Fruit fly (Drosophila melanogaster) whole organism, embryonic: Measurements from ENCODE around the gene not.

Source experiments
- CG13287 ChIP-seq: fragments of 200-800 bp; sonication (Bioruptor generic); IDR thresholded peaks from 2 replicates; pipeline ENCODE4 v1.3.6; 2022; ENCODE audit warnings: missing biosample characterization, missing genetic modification characterization; ENCODE audit not compliant: partially characterized antibody
- CG14441 ChIP-seq: fragments of 200-800 bp; sonication (Bioruptor generic); IDR thresholded peaks from 2 replicates; pipeline ENCODE4 v1.3.6; 2022; ENCODE audit warnings: missing biosample characterization, missing genetic modification characterization
- CG14860 ChIP-seq: fragments of 200-800 bp; sonication (Bioruptor generic); IDR thresholded peaks from 3 replicates; pipeline ENCODE4 v1.3.6; 2022; ENCODE audit warnings: missing biosample characterization, missing genetic modification characterization; ENCODE audit not compliant: partially characterized antibody
- CG15269 ChIP-seq: fragments of 200-800 bp; sonication (Bioruptor generic); optimal IDR thresholded peaks from 2 replicates; lab custom pipeline; 2018; ENCODE audit warnings: missing biosample characterization, mild to moderate bottlenecking, missing genetic modification characterization, moderate library complexity
- CG16815 ChIP-seq: fragments of 200-800 bp; sonication (Bioruptor generic); optimal IDR thresholded peaks from 3 replicates; lab custom pipeline; 2017; ENCODE audit warnings: missing biosample characterization, mild to moderate bottlenecking, missing genetic modification characterization
- CG17328 ChIP-seq: fragments of 200-800 bp; sonication (Bioruptor generic); IDR thresholded peaks from 2 replicates; pipeline ENCODE4 v1.3.6; 2022; ENCODE audit warnings: missing biosample characterization, missing genetic modification characterization
- CG30403 ChIP-seq: fragments of 200-800 bp; sonication (Bioruptor generic); optimal IDR thresholded peaks from 3 replicates; lab custom pipeline; 2016; ENCODE audit warnings: missing biosample characterization, missing genetic modification characterization
- CG31224 ChIP-seq: fragments of 200-800 bp; sonication (Bioruptor generic); IDR thresholded peaks from 2 replicates; pipeline ENCODE4 v1.3.6; 2022; ENCODE audit warnings: missing biosample characterization, missing genetic modification characterization
- CG3163 ChIP-seq: fragments of 200-800 bp; sonication (Bioruptor generic); optimal IDR thresholded peaks from 3 replicates; lab custom pipeline; 2016; ENCODE audit warnings: missing biosample characterization, missing genetic modification characterization
- CG32772 ChIP-seq: fragments of 200-800 bp; sonication (Bioruptor generic); IDR thresholded peaks from 2 replicates; pipeline ENCODE4 v1.3.6; 2022; ENCODE audit warnings: missing biosample characterization, missing genetic modification characterization
- CG4328 ChIP-seq: fragments of 200-800 bp; sonication (Bioruptor generic); optimal IDR thresholded peaks from 3 replicates; lab custom pipeline; 2017; ENCODE audit warnings: missing biosample characterization, missing genetic modification reagents, missing genetic modification characterization
- CG4854 ChIP-seq: fragments of 200-800 bp; sonication (Bioruptor generic); optimal IDR thresholded peaks from 2 replicates; lab custom pipeline; 2016; ENCODE audit warnings: missing biosample characterization, missing genetic modification characterization, inconsistent platforms
- CG7839 ChIP-seq: fragments of 200-800 bp; sonication (Bioruptor generic); optimal IDR thresholded peaks from 3 replicates; lab custom pipeline; 2018; ENCODE audit warnings: missing biosample characterization, mild to moderate bottlenecking, missing genetic modification characterization, moderate library complexity
- CG7987 ChIP-seq: fragments of 200-800 bp; sonication (Bioruptor generic); optimal IDR thresholded peaks from 2 replicates; lab custom pipeline; 2018; ENCODE audit warnings: missing biosample characterization, mild to moderate bottlenecking, missing genetic modification characterization, moderate library complexity
- D19B ChIP-seq: fragments of 200-800 bp; sonication (Bioruptor generic); optimal IDR thresholded peaks from 2 replicates; lab custom pipeline; 2017; ENCODE audit warnings: missing biosample characterization, mild to moderate bottlenecking, missing genetic modification characterization
- Dip2 ChIP-seq: fragments of 200-800 bp; sonication (Bioruptor generic); IDR thresholded peaks from 2 replicates; pipeline ENCODE4 v1.3.6; 2022; ENCODE audit warnings: missing biosample characterization, missing genetic modification characterization
- Doc2 ChIP-seq: fragments of 200-800 bp; sonication (Bioruptor generic); IDR thresholded peaks from 2 replicates; pipeline ENCODE4 v1.3.6; 2022; ENCODE audit warnings: missing biosample characterization, missing genetic modification characterization
- E2f1 ChIP-seq: fragments of 200-800 bp; sonication (Bioruptor generic); IDR thresholded peaks from 2 replicates; pipeline ENCODE4 v1.3.6; 2022; ENCODE audit warnings: missing biosample characterization, missing genetic modification characterization
- Ets97D ChIP-seq: fragments of 200-800 bp; sonication (Bioruptor generic); optimal IDR thresholded peaks from 3 replicates; lab custom pipeline; 2016; ENCODE audit warnings: missing biosample characterization, missing genetic modification characterization
- Fer3 ChIP-seq: fragments of 200-800 bp; sonication (Bioruptor generic); optimal IDR thresholded peaks from 2 replicates; lab custom pipeline; 2018; ENCODE audit warnings: missing biosample characterization, mild to moderate bottlenecking, missing genetic modification characterization, moderate library complexity
- HLH3B ChIP-seq: fragments of 200-800 bp; sonication (Bioruptor generic); IDR thresholded peaks from 2 replicates; pipeline ENCODE4 v1.3.6; 2022; ENCODE audit warnings: missing biosample characterization, missing genetic modification characterization
- Jarid2 ChIP-seq: fragments of 200-800 bp; sonication (Bioruptor generic); optimal IDR thresholded peaks from 3 replicates; lab custom pipeline; 2017; ENCODE audit warnings: mild to moderate bottlenecking, missing biosample characterization, missing genetic modification reagents, missing genetic modification characterization
- NC2β ChIP-seq: fragments of 200-800 bp; sonication (Bioruptor generic); optimal IDR thresholded peaks from 2 replicates; lab custom pipeline; 2016; ENCODE audit warnings: missing biosample characterization, missing genetic modification characterization
- Poxn ChIP-seq: fragments of 200-800 bp; sonication (Bioruptor generic); IDR thresholded peaks from 2 replicates; pipeline ENCODE4 v1.3.6; 2022; ENCODE audit warnings: missing biosample characterization, missing genetic modification characterization
- Sox102F ChIP-seq: fragments of 200-800 bp; sonication (Bioruptor generic); optimal IDR thresholded peaks from 2 replicates; lab custom pipeline; 2018; ENCODE audit warnings: missing biosample characterization, mild to moderate bottlenecking, missing genetic modification characterization, moderate library complexity
- Usf ChIP-seq: fragments of 200-800 bp; sonication (Bioruptor generic); optimal IDR thresholded peaks from 2 replicates; lab custom pipeline; 2017; ENCODE audit warnings: missing genotype, missing biosample characterization, missing genetic modification characterization
- Vsx1 ChIP-seq: fragments of 200-800 bp; sonication (Bioruptor generic); optimal IDR thresholded peaks from 2 replicates; lab custom pipeline; 2017; ENCODE audit warnings: missing biosample characterization, mild to moderate bottlenecking, missing genetic modification characterization, missing genetic modification reagents
- YL-1 ChIP-seq: fragments of 200-800 bp; sonication (Bioruptor generic); optimal IDR thresholded peaks from 3 replicates; lab custom pipeline; 2017; ENCODE audit warnings: missing biosample characterization, mild to moderate bottlenecking, missing genetic modification characterization
- ash1 ChIP-seq: fragments of 200-800 bp; sonication (Bioruptor generic); optimal IDR thresholded peaks from 2 replicates; lab custom pipeline; 2018; ENCODE audit warnings: missing biosample characterization, mild to moderate bottlenecking, missing genetic modification characterization
- cato ChIP-seq: fragments of 200-800 bp; sonication (Bioruptor generic); optimal IDR thresholded peaks from 2 replicates; lab custom pipeline; 2016; ENCODE audit warnings: missing biosample characterization, missing genetic modification characterization, borderline replicate concordance
- da ChIP-seq: fragments of 200-800 bp; sonication (Bioruptor generic); optimal IDR thresholded peaks from 2 replicates; lab custom pipeline; 2016; ENCODE audit warnings: missing biosample characterization, missing genetic modification characterization
- ewg ChIP-seq: fragments of 200-800 bp; sonication (Bioruptor generic); optimal IDR thresholded peaks from 3 replicates; lab custom pipeline; 2017; ENCODE audit warnings: mild to moderate bottlenecking, missing biosample characterization, missing genetic modification reagents, missing genetic modification characterization
- exex ChIP-seq: fragments of 200-800 bp; sonication (Bioruptor generic); optimal IDR thresholded peaks from 4 replicates; lab custom pipeline; 2018; ENCODE audit warnings: missing biosample characterization, mild to moderate bottlenecking, missing genetic modification characterization, moderate library complexity
- fd96Cb ChIP-seq: fragments of 200-800 bp; sonication (Bioruptor generic); optimal IDR thresholded peaks from 2 replicates; lab custom pipeline; 2018; ENCODE audit warnings: missing biosample characterization, mild to moderate bottlenecking, missing genetic modification characterization, moderate library complexity
- jigr1 ChIP-seq: fragments of 200-800 bp; sonication (Bioruptor generic); IDR thresholded peaks from 3 replicates; pipeline ENCODE4 v1.3.6; 2022; ENCODE audit warnings: missing biosample characterization, missing genetic modification characterization
- kay ChIP-seq: fragments of 200-800 bp; sonication (Bioruptor generic); optimal IDR thresholded peaks from 2 replicates; lab custom pipeline; 2016; ENCODE audit warnings: missing biosample characterization, missing genetic modification characterization
- klu ChIP-seq: fragments of 200-800 bp; sonication (Bioruptor generic); IDR thresholded peaks from 2 replicates; pipeline ENCODE4 v1.3.6; 2022; ENCODE audit warnings: missing biosample characterization, missing genetic modification characterization
- lov ChIP-seq, 2 experiments: fragments of 200-800 bp in 1 of 2; fragments of >200 bp in 1 of 2; sonication (Bioruptor generic) in 1 of 2; IDR thresholded peaks in 1 of 2; optimal IDR thresholded peaks in 1 of 2; 2 replicates in 1 of 2; 3 replicates in 1 of 2; pipeline versions ENCODE4 v1.3.6 to Lab custom; 2017 to 2022; ENCODE audit warnings: missing biosample characterization in 1 of 2, missing genetic modification characterization in 1 of 2
- mld ChIP-seq: fragments of 200-800 bp; sonication (Bioruptor generic); IDR thresholded peaks from 3 replicates; pipeline ENCODE4 v1.3.6; 2022; ENCODE audit warnings: missing biosample characterization, missing genetic modification characterization; ENCODE audit not compliant: partially characterized antibody
- pb ChIP-seq: fragments of 200-800 bp; sonication (Bioruptor generic); optimal IDR thresholded peaks from 3 replicates; lab custom pipeline; 2016; ENCODE audit warnings: missing biosample characterization, missing genetic modification characterization
- seq ChIP-seq: fragments of 200-800 bp; sonication (Bioruptor generic); IDR thresholded peaks from 2 replicates; pipeline ENCODE4 v1.3.6; 2022; ENCODE audit warnings: missing biosample characterization, missing genetic modification characterization
- tap ChIP-seq: fragments of 200-800 bp; optimal IDR thresholded peaks from 3 replicates; lab custom pipeline; 2019; ENCODE audit warnings: missing biosample characterization, mild to moderate bottlenecking, missing genetic modification characterization, moderate library complexity
- tll ChIP-seq, 2 experiments: fragments of 200-800 bp in 1 of 2; fragments of >200 bp in 1 of 2; sonication (Bioruptor generic) in 1 of 2; optimal IDR thresholded peaks; 2 replicates each; lab custom pipeline; 2017 to 2019; ENCODE audit warnings: missing biosample characterization in 2 of 2, missing genetic modification characterization in 2 of 2, mild to moderate bottlenecking in 1 of 2, moderate library complexity in 1 of 2
- tna ChIP-seq: fragments of 200-800 bp; sonication (Bioruptor generic); IDR thresholded peaks from 2 replicates; pipeline ENCODE4 v1.3.6; 2022; ENCODE audit warnings: missing biosample characterization, missing genetic modification characterization; ENCODE audit not compliant: partially characterized antibody
- trem ChIP-seq: fragments of 200-800 bp; optimal IDR thresholded peaks from 3 replicates; lab custom pipeline; 2019; ENCODE audit warnings: missing biosample characterization, mild to moderate bottlenecking, missing genetic modification characterization, moderate library complexity
- ttk ChIP-seq: fragments of 200-800 bp; sonication (Bioruptor generic); IDR thresholded peaks from 2 replicates; pipeline ENCODE4 v2.1.2; 2022; ENCODE audit warnings: missing biosample characterization, missing genetic modification characterization
- usp ChIP-seq: fragments of >200 bp; optimal IDR thresholded peaks from 2 replicates; lab custom pipeline; 2017; ENCODE audit warnings: missing biosample characterization, missing genetic modification characterization

not gene

dm6 chr3L:18640584-18641527, 18.9 kb upstream of the not start (continued):
- TF ChIP-seq CG13287 (GFP tag; lab: Robert Waterston, UW) (peak; percentile 16; the same call in 1 of the 2 replicates), NC2β (peak; percentile 87), Dip2 (GFP tag; lab: Robert Waterston, UW) (peak; percentile 64; the same call in 1 of the 2 replicates), seq (GFP tag; lab: Robert Waterston, UW) (peak; percentile 95), da (peak; percentile 79), kay (GFP tag; lab: Kevin White, UChicago) (peak; percentile 87), HLH3B (peak; percentile 98), CG14860 (no peak), Vsx1 (peak; percentile 42), ttk (peak; percentile 98), CG14441 (GFP tag; lab: Robert Waterston, UW) (peak; percentile 97), CG17328 (GFP tag; lab: Robert Waterston, UW) (peak; percentile 97), trem (tag; lab: Kevin White, UChicago) (peak; percentile 23), pb (GFP tag; lab: Kevin White, UChicago) (peak; percentile 80), tap (tag; lab: Kevin White, UChicago) (peak; percentile 76), CG30403 (GFP tag; lab: Kevin White, UChicago) (peak; percentile 90), ewg (peak; percentile 86), D19B (peak; percentile 86), exex (peak; percentile 62), klu (GFP tag; lab: Robert Waterston, UW) (peak; percentile 95), Usf (GFP tag; lab: Kevin White, UChicago) (peak; percentile 67), CG16815 (GFP tag; lab: Kevin White, UChicago) (peak; percentile 87), tna (GFP tag; lab: Robert Waterston, UW) (no peak), mld (GFP tag; lab: Robert Waterston, UW) (no peak), fd96Cb (tag; lab: Kevin White, UChicago) (peak; percentile 84), cato (GFP tag; lab: Kevin White, UChicago) (peak; percentile 74), CG4854 (peak; percentile 88), CG31224 (GFP tag; lab: Robert Waterston, UW) (peak; percentile 95), usp (GFP tag; lab: Kevin White, UChicago) (no peak), CG32772 (GFP tag; lab: Robert Waterston, UW) (peak; percentile 98), CG7839 (tag; lab: Kevin White, UChicago) (peak; percentile 92), tll (GFP tag; optimal IDR thresholded peaks at IDR 0.05; lab: Kevin White, UChicago) (no peak), Poxn (GFP tag; lab: Robert Waterston, UW) (peak; percentile 82), Ets97D (GFP tag; lab: Kevin White, UChicago) (peak; percentile 79), Jarid2 (GFP tag; lab: Kevin White, UChicago) (peak; percentile 81), CG7987 (peak; percentile 65), CG15269 (tag; lab: Kevin White, UChicago) (peak; percentile 95), Sox102F (GFP tag; lab: Kevin White, UChicago) (peak; percentile 93), jigr1 (GFP tag; lab: Robert Waterston, UW) (peak; percentile 89), CG3163 (peak; percentile 84), CG4328 (peak; percentile 88), ash1 (GFP tag; lab: Kevin White, UChicago) (peak; percentile 80), YL-1 (GFP tag; lab: Kevin White, UChicago) (peak; percentile 21), Doc2 (GFP tag; lab: Robert Waterston, UW) (peak; percentile 91), Fer3 (peak; percentile 96), E2f1 (peak; percentile 97), lov (optimal IDR thresholded peaks at IDR 0.05; lab: Kevin White, UChicago) (no peak), lov (GFP tag; IDR thresholded peaks at IDR 0.05; lab: Robert Waterston, UW) (peak; percentile 94)
